Fruit fly (Drosophila melanogaster): Measurements from ENCODE around the gene Pcyt2.

Gene Pcyt2

DNA sequence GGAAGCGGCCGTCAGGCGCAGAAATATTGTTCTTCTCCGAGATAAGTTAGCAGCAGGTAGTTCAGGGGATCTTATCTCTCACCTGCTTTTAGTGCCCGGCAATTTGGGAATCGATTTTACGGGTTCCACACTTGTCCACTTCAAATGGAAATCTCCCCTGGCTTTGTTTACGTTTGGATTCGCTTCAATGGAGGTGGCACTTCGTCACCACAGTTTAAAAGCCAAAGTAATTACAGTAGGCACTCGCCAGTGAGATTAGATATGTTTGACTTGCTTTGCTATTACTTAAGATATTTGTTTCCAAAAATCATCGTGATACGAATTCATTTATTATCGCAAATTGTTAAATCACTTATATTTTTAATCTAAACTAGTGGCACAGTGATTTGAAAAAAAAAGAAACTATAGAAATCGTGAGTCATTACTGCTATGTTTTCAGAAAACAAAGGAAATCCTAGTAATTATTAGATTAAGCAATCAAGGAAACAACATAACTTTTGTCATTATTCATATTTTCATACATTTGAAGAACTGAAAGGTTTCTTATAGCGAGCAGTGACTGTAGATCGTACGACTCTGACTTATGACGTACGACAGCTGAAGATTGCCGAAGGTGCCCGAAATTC is 4.8 kb upstream of the Pcyt2 start (continued):
- TF ChIP-seq Asciz (GFP tag; optimal IDR thresholded peaks at IDR 0.05): no peak
- peak; percentile 24 for TF ChIP-seq pum (GFP tag; optimal IDR thresholded peaks at IDR 0.05)
- TF ChIP-seq al (GFP tag; IDR thresholded peaks at IDR 0.05): peak; percentile 70
- TF ChIP-seq wek (GFP tag; optimal IDR thresholded peaks at IDR 0.05): no peak
- TF ChIP-seq CG10565 (GFP tag; optimal IDR thresholded peaks at IDR 0.05): no peak
- TF ChIP-seq ind (GFP tag; optimal IDR thresholded peaks at IDR 0.05): peak; percentile 62
- no peak for TF ChIP-seq dan (GFP tag; IDR thresholded peaks at IDR 0.05)
- peak; percentile 73 for TF ChIP-seq slbo (GFP tag; IDR thresholded peaks at IDR 0.05)
- no peak for TF ChIP-seq mld (GFP tag; IDR thresholded peaks at IDR 0.05; ENCODE audit: partially characterized antibody)
- TF ChIP-seq ash1 (GFP tag; optimal IDR thresholded peaks at IDR 0.05): no peak
- no peak; the same call in 1 of the 2 replicates for TF ChIP-seq seq (GFP tag; IDR thresholded peaks at IDR 0.05)
- no peak for TF ChIP-seq D (optimal IDR thresholded peaks at IDR 0.05)
- TF ChIP-seq D (GFP tag; optimal IDR thresholded peaks at IDR 0.05): no peak
- TF ChIP-seq prd (optimal IDR thresholded peaks at IDR 0.05): no peak
- TF ChIP-seq prd (GFP tag; IDR thresholded peaks at IDR 0.05): peak; percentile 51; the same call in 2 of the 3 replicates
- TF ChIP-seq NFAT (GFP tag; IDR thresholded peaks at IDR 0.05): peak; percentile 10; the same call in 1 of the 2 replicates
- TF ChIP-seq p53 (GFP tag; optimal IDR thresholded peaks at IDR 0.05): no peak
- TF ChIP-seq CG12942 (GFP tag; optimal IDR thresholded peaks at IDR 0.05): no peak
- no peak for TF ChIP-seq CG7745 (tag; optimal IDR thresholded peaks at IDR 0.05)
- TF ChIP-seq dimm (GFP tag; IDR thresholded peaks at IDR 0.05): no peak
- peak; percentile 27 for TF ChIP-seq Myb (GFP tag; optimal IDR thresholded peaks at IDR 0.05)
- TF ChIP-seq sim (GFP tag; IDR thresholded peaks at IDR 0.05): no peak
- no peak for TF ChIP-seq insv (GFP tag; optimal IDR thresholded peaks at IDR 0.05)
- peak; percentile 25 for TF ChIP-seq CG4328 (GFP tag; optimal IDR thresholded peaks at IDR 0.05)
- TF ChIP-seq CG1603 (tag; optimal IDR thresholded peaks at IDR 0.05): no peak
- TF ChIP-seq bcd (GFP tag; optimal IDR thresholded peaks at IDR 0.05): peak; percentile 56
- TF ChIP-seq fru (optimal IDR thresholded peaks at IDR 0.05): no peak
- no peak for TF ChIP-seq pros (GFP tag; optimal IDR thresholded peaks at IDR 0.05)
- no peak for TF ChIP-seq NC2α (GFP tag; optimal IDR thresholded peaks at IDR 0.05)
- TF ChIP-seq Optix (GFP tag; IDR thresholded peaks at IDR 0.05): no peak
- peak; percentile 30 for TF ChIP-seq fd96Cb (tag; optimal IDR thresholded peaks at IDR 0.05)
- TF ChIP-seq dati (GFP tag; IDR thresholded peaks at IDR 0.05): no peak
- TF ChIP-seq CG6683 (GFP tag; optimal IDR thresholded peaks at IDR 0.05): no peak
- TF ChIP-seq ERR (GFP tag; optimal IDR thresholded peaks at IDR 0.05): peak; percentile 19
- TF ChIP-seq Sin3A (optimal IDR thresholded peaks at IDR 0.05): no peak
- peak; percentile 30; the same call in 1 of the 3 replicates for TF ChIP-seq Aef1 (GFP tag; IDR thresholded peaks at IDR 0.05)
- no peak for TF ChIP-seq croc (GFP tag; conservative IDR thresholded peaks at IDR 0.05)
- peak; percentile 98 for TF ChIP-seq exex (tag; optimal IDR thresholded peaks at IDR 0.05)
- no peak for TF ChIP-seq CG17912 (GFP tag; optimal IDR thresholded peaks at IDR 0.05)
- TF ChIP-seq chif (GFP tag; optimal IDR thresholded peaks at IDR 0.05): peak; percentile 8 to 26
- no peak for TF ChIP-seq CG9797 (GFP tag; optimal IDR thresholded peaks at IDR 0.05)
- TF ChIP-seq twi (tag; optimal IDR thresholded peaks at IDR 0.05): no peak
- TF ChIP-seq gt (GFP tag; IDR thresholded peaks at IDR 0.05): no peak
- peak; percentile 84 for TF ChIP-seq CG2678 (tag; optimal IDR thresholded peaks at IDR 0.05)
- TF ChIP-seq luna (GFP tag; optimal IDR thresholded peaks at IDR 0.05): no peak
- TF ChIP-seq Hr39 (optimal IDR thresholded peaks at IDR 0.05): no peak
- TF ChIP-seq Doc2 (GFP tag; IDR thresholded peaks at IDR 0.05): no peak
- no peak for TF ChIP-seq CG11093 (GFP tag; IDR thresholded peaks at IDR 0.05)
- TF ChIP-seq CG15269 (tag; optimal IDR thresholded peaks at IDR 0.05): peak; percentile 83
- peak; percentile 65 for TF ChIP-seq CG10209 (GFP tag; optimal IDR thresholded peaks at IDR 0.05)
- TF ChIP-seq TFAM (GFP tag; optimal IDR thresholded peaks at IDR 0.05): no peak
- TF ChIP-seq CG12104 (GFP tag; optimal IDR thresholded peaks at IDR 0.05): peak; percentile 57
- TF ChIP-seq Hr3 (GFP tag; optimal IDR thresholded peaks at IDR 0.05): peak; percentile 53

Data from whole organism, embryonic.